Worm (Caenorhabditis elegans): ENCODE measurements around the gene C14B1.2.

C14B1.2 gene

DNA sequence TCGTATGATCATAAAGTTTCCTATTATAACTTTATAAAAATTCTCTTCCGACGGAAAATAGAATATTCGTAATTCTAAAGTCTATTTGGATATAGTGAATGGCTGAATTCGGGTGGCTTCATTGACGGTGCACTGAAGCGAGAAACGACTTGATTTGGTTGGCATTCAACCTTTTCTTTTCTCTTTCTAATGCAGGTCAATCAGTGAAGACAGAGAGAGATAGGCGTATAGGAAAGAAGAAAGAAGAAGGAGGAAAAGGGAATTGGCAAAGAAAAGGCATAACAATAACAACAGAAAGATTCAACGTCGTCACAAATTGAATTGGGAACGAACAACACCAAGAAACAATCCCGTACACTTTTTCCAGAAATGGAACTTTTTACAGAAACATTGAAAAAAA lies 26.6 kb upstream of the C14B1.2 start:
- no peak for TF ChIP-seq ceh-79 (tag; optimal IDR thresholded peaks at IDR 0.05)
- no peak for TF ChIP-seq ztf-25 (GFP tag; IDR thresholded peaks at IDR 0.05)
- TF ChIP-seq F10E7.11 (tag; optimal IDR thresholded peaks at IDR 0.05): no peak
- no peak for TF ChIP-seq mcd-1 (GFP tag; IDR thresholded peaks at IDR 0.05)
- TF ChIP-seq dpff-1 (tag; optimal IDR thresholded peaks at IDR 0.05): no peak
- TF ChIP-seq zim-3 (tag; optimal IDR thresholded peaks at IDR 0.05): no peak
- no peak for TF ChIP-seq zfh-2 (GFP tag; conservative IDR thresholded peaks at IDR 0.05)
- TF ChIP-seq egl-18 (GFP tag; IDR thresholded peaks at IDR 0.05): no peak

DNA sequence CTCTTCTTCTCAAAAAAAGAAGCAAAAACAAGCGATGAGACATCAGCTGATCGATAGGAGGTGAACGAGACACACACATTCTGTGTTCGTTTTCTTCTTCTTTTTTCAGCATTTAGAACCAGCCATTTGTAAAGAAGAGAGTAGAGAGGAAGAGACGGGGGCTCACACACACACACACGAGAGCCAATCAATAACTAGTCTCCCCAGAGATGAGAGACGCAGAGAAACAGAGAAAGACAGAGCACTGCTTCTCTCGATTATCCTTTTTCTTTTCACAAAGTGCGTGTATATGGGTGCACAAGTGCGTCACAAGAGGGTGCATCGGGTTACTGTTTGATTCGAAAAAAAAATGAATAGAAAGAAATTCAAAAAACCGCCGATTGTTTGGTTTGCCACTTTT lies 24.7 kb upstream of the C14B1.2 start:
- TF ChIP-seq dpff-1 (tag; optimal IDR thresholded peaks at IDR 0.05) (no peak), somi-1 (GFP tag; optimal IDR thresholded peaks at IDR 0.05) (no peak), mcd-1 (GFP tag; IDR thresholded peaks at IDR 0.05) (peak; percentile 44), madf-3 (GFP tag; IDR thresholded peaks at IDR 0.05) (0 out of 2 replicates have a peak, but pooled peaks have one; percentile 60), efl-1 (GFP tag; optimal IDR thresholded peaks at IDR 0.05) (no peak), D2030.7 (GFP tag; IDR thresholded peaks at IDR 0.05) (no peak), nfya-2 (GFP tag; IDR thresholded peaks at IDR 0.05) (no peak), T07F8.4 (tag; optimal IDR thresholded peaks at IDR 0.05) (no peak), him-1 (tag; optimal IDR thresholded peaks at IDR 0.05) (no peak), lin-35 (GFP tag; optimal IDR thresholded peaks at IDR 0.05) (peak in 1 of 3 experiments; percentile 59), F37B4.10 (GFP tag; IDR thresholded peaks at IDR 0.05) (no peak), F22D6.2 (tag; optimal IDR thresholded peaks at IDR 0.05) (no peak), chd-7 (tag; optimal IDR thresholded peaks at IDR 0.05) (no peak), sdz-38 (tag; optimal IDR thresholded peaks at IDR 0.05) (no peak), Y95B8A.8 (GFP tag; IDR thresholded peaks at IDR 0.05) (no peak), B0019.2 (GFP tag; conservative IDR thresholded peaks at IDR 0.05) (no peak), xnd-1 (tag; optimal IDR thresholded peaks at IDR 0.05) (no peak), ama-1 (optimal IDR thresholded peaks at IDR 0.05) (no peak), ama-1 (GFP tag; optimal IDR thresholded peaks at IDR 0.05) (no peak), ekl-4 (GFP tag; IDR thresholded peaks at IDR 0.05) (no peak), nfyb-1 (GFP tag; IDR thresholded peaks at IDR 0.05) (peak; percentile 66; the same call in 1 of the 2 replicates), lag-1 (GFP tag; IDR thresholded peaks at IDR 0.05) (no peak), tlf-1 (GFP tag; optimal IDR thresholded peaks at IDR 0.05) (no peak), lin-26 (GFP tag; IDR thresholded peaks at IDR 0.05) (no peak), nhr-27 (tag; optimal IDR thresholded peaks at IDR 0.05) (no peak), Y67H2A.10 (GFP tag; conservative IDR thresholded peaks at IDR 0.05) (no peak), zfh-2 (GFP tag; conservative IDR thresholded peaks at IDR 0.05) (peak; percentile 49; the same call in 1 of the 2 replicates), ceh-91 (GFP tag; IDR thresholded peaks at IDR 0.05) (no peak), K12H6.12 (tag; optimal IDR thresholded peaks at IDR 0.05) (peak; percentile 82), bed-1 (GFP tag; IDR thresholded peaks at IDR 0.05) (no peak), lin-40 (tag; optimal IDR thresholded peaks at IDR 0.05) (peak; percentile 70), athp-1 (tag; optimal IDR thresholded peaks at IDR 0.05) (no peak), F49E8.2 (tag; optimal IDR thresholded peaks at IDR 0.05; ENCODE audit: insufficient read depth) (no peak), akir-1 (GFP tag; optimal IDR thresholded peaks at IDR 0.05) (no peak), F33H1.4 (GFP tag; IDR thresholded peaks at IDR 0.05) (no peak), snpc-3.4 (tag; optimal IDR thresholded peaks at IDR 0.05) (no peak), B0261.1 (tag; optimal IDR thresholded peaks at IDR 0.05) (no peak), mes-4 (tag; optimal IDR thresholded peaks at IDR 0.05) (no peak), Y56A3A.18 (GFP tag; IDR thresholded peaks at IDR 0.05) (no peak), rec-8 (tag; optimal IDR thresholded peaks at IDR 0.05) (no peak), egl-44 (GFP tag; IDR thresholded peaks at IDR 0.05) (no peak), lir-1 (GFP tag; conservative IDR thresholded peaks at IDR 0.05) (no peak), K11D2.4 (GFP tag; IDR thresholded peaks at IDR 0.05) (0 out of 2 replicates have a peak, but pooled peaks have one; percentile 23)

Measured in whole organism, young adult.